Fruit fly (Drosophila melanogaster): ENCODE measurements around the gene Srx.

Gene Srx

dm6 chrX:17826807-17827703, 29.7 kb upstream of the Srx start, which contains the start of gene Socs16D (continued):
- TF ChIP-seq tll (GFP tag; optimal IDR thresholded peaks at IDR 0.05) (peak in 1 of 2 experiments; percentile 12), hkb (optimal IDR thresholded peaks at IDR 0.05) (no peak), hkb (GFP tag; IDR thresholded peaks at IDR 0.05) (peak; percentile 17; the same call in 1 of the 2 replicates), nom (GFP tag; optimal IDR thresholded peaks at IDR 0.05) (peak; percentile 73), br (optimal IDR thresholded peaks at IDR 0.05) (no peak), CG12391 (tag; optimal IDR thresholded peaks at IDR 0.05) (peak; percentile 37), Max (GFP tag; optimal IDR thresholded peaks at IDR 0.05) (peak; percentile 34), CG11723 (GFP tag; optimal IDR thresholded peaks at IDR 0.05) (no peak), CG3407 (GFP tag; optimal IDR thresholded peaks at IDR 0.05) (peak; percentile 2), CG8388 (GFP tag; optimal IDR thresholded peaks at IDR 0.05) (no peak), Fer1 (GFP tag; optimal IDR thresholded peaks at IDR 0.05) (peak; percentile 44), CG16813 (GFP tag; IDR thresholded peaks at IDR 0.05; ENCODE audit: partially characterized antibody) (peak; percentile 98), gcm (GFP tag; optimal IDR thresholded peaks at IDR 0.05) (peak; percentile 10), Jarid2 (GFP tag; optimal IDR thresholded peaks at IDR 0.05) (peak; percentile 34), Hmr (GFP tag; optimal IDR thresholded peaks at IDR 0.05) (peak; percentile 73), CG11398 (GFP tag; optimal IDR thresholded peaks at IDR 0.05) (peak; percentile 8), inv (GFP tag; IDR thresholded peaks at IDR 0.05; ENCODE audit: partially characterized antibody) (peak; percentile 98), danr (GFP tag; IDR thresholded peaks at IDR 0.05) (no peak), Ets97D (GFP tag; optimal IDR thresholded peaks at IDR 0.05) (peak; percentile 88), CG3995 (GFP tag; optimal IDR thresholded peaks at IDR 0.05) (peak; percentile 53), so (GFP tag; IDR thresholded peaks at IDR 0.05) (peak; percentile 23; the same call in 1 of the 3 replicates), D19A (tag; optimal IDR thresholded peaks at IDR 0.05) (no peak), CG30020 (tag; optimal IDR thresholded peaks at IDR 0.05) (peak; percentile 15), CG17568 (GFP tag; optimal IDR thresholded peaks at IDR 0.05) (no peak), crp (GFP tag; optimal IDR thresholded peaks at IDR 0.05) (peak in 1 of 2 experiments; percentile 16), chinmo (GFP tag; IDR thresholded peaks at IDR 0.05; ENCODE audit: partially characterized antibody) (peak; percentile 98), CG6854 (GFP tag; optimal IDR thresholded peaks at IDR 0.05) (no peak), CG18599 (GFP tag; optimal IDR thresholded peaks at IDR 0.05) (peak; percentile 30), HmgZ (tag; optimal IDR thresholded peaks at IDR 0.05) (peak; percentile 72), Atf-2 (GFP tag; optimal IDR thresholded peaks at IDR 0.05) (no peak)

- TF ChIP-seq CG4360 (GFP tag; IDR thresholded peaks at IDR 0.05) (peak; percentile 71; the same call in 1 of the 2 replicates), crol (GFP tag; IDR thresholded peaks at IDR 0.05) (peak; percentile 24; the same call in 1 of the 2 replicates), sens (GFP tag) (peak; percentile 8), sd (tag; optimal IDR thresholded peaks at IDR 0.05) (peak; percentile 94), Dbx (GFP tag; IDR thresholded peaks at IDR 0.05) (no peak), CG13894 (tag; optimal IDR thresholded peaks at IDR 0.05) (no peak), ash1 (GFP tag; optimal IDR thresholded peaks at IDR 0.05) (no peak), kah (GFP tag; optimal IDR thresholded peaks at IDR 0.05) (peak; percentile 30), CG1832 (GFP tag; optimal IDR thresholded peaks at IDR 0.05) (peak; percentile 42), pum (GFP tag; optimal IDR thresholded peaks at IDR 0.05) (no peak), ci (GFP tag; IDR thresholded peaks at IDR 0.05) (0 out of 3 replicates have a peak, but pooled peaks have one; percentile 39), Blimp-1 (GFP tag; optimal IDR thresholded peaks at IDR 0.05) (peak; percentile 78), Ets65A (GFP tag) (peak; percentile 60)
These were observed 28.3 kb upstream of the Srx start for dm6 chrX:17828298-17829033.
